Fruit fly (Drosophila melanogaster): ENCODE data around the gene Ravus.

Ravus gene

DNA sequence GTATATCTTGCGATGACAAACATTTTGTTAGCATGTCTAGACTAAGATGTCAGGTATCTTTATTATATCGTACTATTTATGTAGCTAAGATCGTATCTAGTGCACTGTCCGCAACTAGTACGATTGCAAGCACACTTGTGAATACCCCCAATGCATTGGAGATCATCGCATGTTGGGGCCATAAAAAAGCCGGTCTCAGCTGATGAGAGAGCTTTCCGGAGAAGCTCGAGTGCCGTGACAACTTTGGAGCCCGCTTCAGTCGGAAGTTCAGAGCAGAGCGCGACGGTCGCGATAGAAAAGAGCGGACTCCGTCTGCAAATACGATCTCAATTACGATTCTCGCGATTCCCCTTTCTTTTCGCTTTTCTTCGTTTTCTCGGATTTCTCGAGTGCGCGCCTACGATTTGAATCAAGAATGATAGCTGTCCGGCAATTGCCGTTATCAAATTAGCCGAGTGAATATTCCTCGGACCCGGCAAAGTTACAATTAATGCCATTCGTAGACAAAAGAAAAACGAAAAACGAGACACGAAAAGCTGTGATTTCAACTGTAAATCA, 40.7 kb upstream of the Ravus start:
- TF ChIP-seq CG13287 (GFP tag; IDR thresholded peaks at IDR 0.05; ENCODE audit: partially characterized antibody), result peak; percentile 40; the same call in 1 of the 2 replicates
- TF ChIP-seq Trl (optimal IDR thresholded peaks at IDR 0.05), result peak; percentile 22 to 25
- no peak for TF ChIP-seq Trl (GFP tag; optimal IDR thresholded peaks at IDR 0.05)
- no peak for TF ChIP-seq trh (GFP tag; optimal IDR thresholded peaks at IDR 0.05)
- TF ChIP-seq sna (GFP tag; IDR thresholded peaks at IDR 0.05; ENCODE audit: partially characterized antibody), result 0 out of 2 replicates have a peak, but pooled peaks have one; percentile 24
- no peak for TF ChIP-seq tio (GFP tag; optimal IDR thresholded peaks at IDR 0.05)
- 0 out of 4 replicates have a peak, but pooled peaks have one; percentile 33 for TF ChIP-seq chinmo (GFP tag; IDR thresholded peaks at IDR 0.05; ENCODE audit: partially characterized antibody)
- TF ChIP-seq wek (GFP tag; optimal IDR thresholded peaks at IDR 0.05), result peak; percentile 86
- no peak for TF ChIP-seq CG3726 (GFP tag; IDR thresholded peaks at IDR 0.05)
- TF ChIP-seq CG10321 (GFP tag; IDR thresholded peaks at IDR 0.05), result no peak
- peak; percentile 36 for TF ChIP-seq Jarid2 (GFP tag; optimal IDR thresholded peaks at IDR 0.05)

DNA sequence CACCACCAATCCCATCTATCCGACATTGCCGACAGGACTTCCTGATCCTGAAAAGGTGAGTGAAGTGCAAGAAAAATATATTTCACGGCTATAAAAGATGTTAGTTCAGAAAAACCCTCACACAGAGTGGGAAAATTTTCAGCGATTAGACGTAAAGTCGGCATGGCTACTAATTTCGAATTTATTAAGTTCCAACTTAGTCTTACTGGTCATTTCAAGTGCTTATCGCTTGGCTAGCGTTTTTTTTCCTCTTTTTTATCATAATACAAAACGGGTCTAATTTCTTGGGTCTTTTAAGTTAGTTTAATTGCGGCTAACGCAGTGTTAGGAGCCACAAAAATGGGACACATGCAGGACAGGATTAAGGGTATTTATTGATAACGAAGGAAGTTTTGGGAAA, 39.3 kb upstream of the Ravus start, which contains the start of gene CG43208:
Gene CG43208 (plus strand): TSS at position 301 of the 400 bp plus-strand sequence.
- no peak for TF ChIP-seq CG13775 (GFP tag; optimal IDR thresholded peaks at IDR 0.05)

DNA sequence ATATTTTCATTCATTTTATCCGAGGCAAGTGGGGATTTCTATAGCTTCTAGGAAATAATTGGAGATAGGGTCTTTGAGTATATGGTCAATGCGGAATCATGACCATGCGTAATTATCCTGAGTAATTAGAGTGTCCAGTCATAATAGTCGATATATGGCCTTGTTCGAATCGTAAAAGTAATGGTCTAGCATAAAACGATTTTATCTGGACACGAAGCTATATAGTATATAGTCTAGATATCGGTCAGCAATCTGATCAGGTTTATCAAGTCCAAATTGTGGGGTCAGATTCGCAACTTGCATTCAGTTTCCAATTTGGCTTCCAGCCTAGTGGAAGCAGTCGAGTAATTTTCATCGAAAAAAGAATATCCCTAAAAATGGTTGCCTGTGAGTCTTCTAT, 38.5 kb upstream of the Ravus start, which contains the start of gene CG32473:
Gene CG32473 (plus strand): TSS at position 301 of the 400 bp plus-strand sequence.
- TF ChIP-seq sc (optimal IDR thresholded peaks at IDR 0.05), result no peak
- TF ChIP-seq sc (GFP tag; optimal IDR thresholded peaks at IDR 0.05), result no peak
- TF ChIP-seq corto (GFP tag; optimal IDR thresholded peaks at IDR 0.05), result no peak
- peak; percentile 8 for TF ChIP-seq sug (tag; optimal IDR thresholded peaks at IDR 0.05)
- no peak for TF ChIP-seq CG8281 (tag; optimal IDR thresholded peaks at IDR 0.05)

- TF ChIP-seq CG8478 (optimal IDR thresholded peaks at IDR 0.05) (no peak), lab (GFP tag; optimal IDR thresholded peaks at IDR 0.05) (no peak), CG16779 (GFP tag; IDR thresholded peaks at IDR 0.05) (no peak), sug (tag; optimal IDR thresholded peaks at IDR 0.05) (peak; percentile 55), H2.0 (GFP tag; IDR thresholded peaks at IDR 0.05) (no peak), trem (tag; optimal IDR thresholded peaks at IDR 0.05) (no peak), jigr1 (GFP tag; IDR thresholded peaks at IDR 0.05) (no peak), mam (GFP tag; optimal IDR thresholded peaks at IDR 0.05) (no peak), vvl (GFP tag; IDR thresholded peaks at IDR 0.05) (no peak), Sin3A (optimal IDR thresholded peaks at IDR 0.05) (no peak), exex (tag; optimal IDR thresholded peaks at IDR 0.05) (peak; percentile 69), Dek (tag; optimal IDR thresholded peaks at IDR 0.05) (no peak), Ets65A (GFP tag) (peak; percentile 57), onecut (GFP tag; IDR thresholded peaks at IDR 0.05) (no peak), CG12071 (GFP tag; optimal IDR thresholded peaks at IDR 0.05) (no peak), Max (GFP tag; optimal IDR thresholded peaks at IDR 0.05) (no peak), Opbp (GFP tag; IDR thresholded peaks at IDR 0.05; ENCODE audit: partially characterized antibody) (no peak), ro (GFP tag; IDR thresholded peaks at IDR 0.05) (no peak), CG14860 (GFP tag; IDR thresholded peaks at IDR 0.05; ENCODE audit: partially characterized antibody) (no peak), CG2678 (tag; optimal IDR thresholded peaks at IDR 0.05) (peak; percentile 30), CG7987 (GFP tag; optimal IDR thresholded peaks at IDR 0.05) (no peak)
Measured at dm6 chr3R:13298114-13298818, 34.4 kb upstream of the Ravus start, which contains the start of gene CG8774. Gene CG8774, plus strand, starts transcription at chr3R:13298768.
